Fruit fly (Drosophila melanogaster) Kc167 (cell line): ENCODE measurements around the gene FoxP.

Experiments
- h ChIP-seq: fragments of >200 bp; optimal IDR thresholded peaks from 3 replicates; lab custom pipeline; 2018; ENCODE audit warnings: missing external identifiers
- insv ChIP-seq: fragments of >200 bp; optimal IDR thresholded peaks from 3 replicates; lab custom pipeline; 2018; ENCODE audit warnings: missing external identifiers
- psq ChIP-seq: fragments of >200 bp; optimal IDR thresholded peaks from 2 replicates; lab custom pipeline; 2017; ENCODE audit warnings: missing external identifiers
- ttk ChIP-seq: sonication (Bioruptor generic); optimal IDR thresholded peaks from 2 replicates; lab custom pipeline; 2017; ENCODE audit warnings: missing external identifiers

dm6 chr3R:9704183-9705007 lies 26.3 kb downstream of the FoxP start:
- TF ChIP-seq ttk (lab: Kevin White, UChicago): no peak
- no peak for TF ChIP-seq insv (lab: Kevin White, UChicago)
- TF ChIP-seq psq (lab: Kevin White, UChicago): no peak
- TF ChIP-seq h: no peak
